Worm (Caenorhabditis elegans): ENCODE results near the gene R08D7.4.
A peak's percentile ranks its signal among the peaks of the same experiment; 100 is the strongest.

The R08D7.4 gene

DNA sequence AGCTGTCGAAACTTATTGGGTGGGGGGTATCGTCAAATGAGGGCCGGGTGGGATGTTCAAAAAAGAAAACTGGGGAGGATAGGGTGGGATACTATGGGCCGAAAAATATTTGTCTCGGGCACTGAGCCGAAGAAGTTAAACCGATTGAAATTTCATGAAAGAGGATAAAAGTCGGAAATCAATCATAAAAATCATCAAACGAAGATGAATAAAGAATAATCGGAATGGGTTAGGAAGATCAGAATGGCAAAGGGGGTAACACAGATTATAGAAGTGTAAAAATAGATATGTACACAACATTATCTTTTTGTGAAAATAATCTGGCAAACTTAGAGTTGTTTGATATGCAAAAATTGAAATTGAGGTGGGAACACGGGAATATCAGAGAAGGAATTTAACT lies 16.2 kb upstream of the R08D7.4 start:
- no peak for TF ChIP-seq nhr-90 (tag; optimal IDR thresholded peaks at IDR 0.05)
- TF ChIP-seq nfyb-1 (GFP tag; IDR thresholded peaks at IDR 0.05) = 0 out of 2 replicates have a peak, but pooled peaks have one; percentile 16

- TF ChIP-seq let-526 (GFP tag; IDR thresholded peaks at IDR 0.05) (no peak), nfya-1 (tag; optimal IDR thresholded peaks at IDR 0.05; ENCODE audit: borderline replicate concordance, insufficient read depth) (no peak), F39B2.1 (GFP tag; IDR thresholded peaks at IDR 0.05) (no peak), lin-35 (GFP tag; optimal IDR thresholded peaks at IDR 0.05) (peak in 1 of 3 experiments; percentile 76), attf-6 (GFP tag; IDR thresholded peaks at IDR 0.05) (no peak), ztf-28 (GFP tag; IDR thresholded peaks at IDR 0.05) (no peak), ccch-3 (GFP tag; optimal IDR thresholded peaks at IDR 0.05) (no peak), dpff-1 (tag; optimal IDR thresholded peaks at IDR 0.05) (no peak), egrh-3 (GFP tag; IDR thresholded peaks at IDR 0.05) (no peak), pbrm-1 (GFP tag; IDR thresholded peaks at IDR 0.05) (no peak), Y53G8AR.9 (GFP tag; conservative IDR thresholded peaks at IDR 0.05) (no peak), snpc-1.1 (tag; optimal IDR thresholded peaks at IDR 0.05; ENCODE audit: insufficient read depth) (peak; percentile 26), sptf-2 (GFP tag; optimal IDR thresholded peaks at IDR 0.05) (no peak), snpc-3.4 (tag; optimal IDR thresholded peaks at IDR 0.05) (peak; percentile 57), mcd-1 (GFP tag; IDR thresholded peaks at IDR 0.05) (peak; percentile 15; the same call in 1 of the 2 replicates), mxl-1 (tag; optimal IDR thresholded peaks at IDR 0.05) (no peak), nhr-80 (tag; optimal IDR thresholded peaks at IDR 0.05) (no peak), ztf-26 (tag; optimal IDR thresholded peaks at IDR 0.05) (no peak), D2030.7 (GFP tag; IDR thresholded peaks at IDR 0.05) (peak; percentile 45; the same call in 1 of the 2 replicates), nhr-120 (GFP tag; IDR thresholded peaks at IDR 0.05) (no peak), ztf-18 (tag; optimal IDR thresholded peaks at IDR 0.05) (peak; percentile 23), somi-1 (GFP tag; optimal IDR thresholded peaks at IDR 0.05) (no peak), B0261.1 (tag; optimal IDR thresholded peaks at IDR 0.05) (no peak), ZK185.1 (tag; optimal IDR thresholded peaks at IDR 0.05; ENCODE audit: poor library complexity, severe bottlenecking) (no peak), die-1 (tag; optimal IDR thresholded peaks at IDR 0.05) (no peak), F55B11.4 (tag; optimal IDR thresholded peaks at IDR 0.05; ENCODE audit: borderline replicate concordance, insufficient read depth) (no peak), ztf-3 (GFP tag; optimal IDR thresholded peaks at IDR 0.05) (no peak), sdz-38 (tag; optimal IDR thresholded peaks at IDR 0.05) (no peak), T07F8.4 (tag; optimal IDR thresholded peaks at IDR 0.05) (no peak), ceh-79 (tag; optimal IDR thresholded peaks at IDR 0.05) (no peak), hmg-1.2 (GFP tag; IDR thresholded peaks at IDR 0.05) (no peak; the same call in 1 of the 2 replicates), ceh-40 (GFP tag; IDR thresholded peaks at IDR 0.05) (no peak), madf-6 (GFP tag; IDR thresholded peaks at IDR 0.05) (peak; percentile 70), tbp1 (GFP tag; optimal IDR thresholded peaks at IDR 0.05) (peak; percentile 36), F49E8.2 (tag; optimal IDR thresholded peaks at IDR 0.05; ENCODE audit: insufficient read depth) (no peak), pha-4 (tag; optimal IDR thresholded peaks at IDR 0.05) (no peak), dox-1 (GFP tag; IDR thresholded peaks at IDR 0.05) (no peak), aptf-2 (GFP tag; conservative IDR thresholded peaks at IDR 0.05) (no peak), B0336.3 (GFP tag; IDR thresholded peaks at IDR 0.05) (no peak), F23B12.7 (tag; optimal IDR thresholded peaks at IDR 0.05; ENCODE audit: insufficient read depth) (peak; percentile 36), hlh-12 (tag; optimal IDR thresholded peaks at IDR 0.05) (no peak), fkh-3 (tag; optimal IDR thresholded peaks at IDR 0.05) (no peak), hlh-26 (GFP tag; conservative IDR thresholded peaks at IDR 0.05) (no peak), nhr-90 (tag; optimal IDR thresholded peaks at IDR 0.05) (no peak), Y79H2A.3 (GFP tag; conservative IDR thresholded peaks at IDR 0.05) (no peak)
Measured at ce11 chrIII:8956146-8956646, 15.5 kb upstream of the R08D7.4 start, which contains the start of the genes ZK643.5 and ZK643.2. Gene ZK643.5, minus strand, starts transcription at chrIII:8956196. Gene ZK643.2, plus strand, starts transcription at chrIII:8956540.

Data from whole organism, young adult.